Worm (Caenorhabditis elegans) whole organism, L4/young adult: ENCODE data around the gene Y113G7A.16.

Experiments used
- W03F9.2 ChIP-seq: fragments of 150-350 bp; optimal IDR thresholded peaks from 2 replicates; lab custom pipeline; 2014; ENCODE audit warnings: missing biosample characterization, missing genetic modification characterization
- dao-5 ChIP-seq: sonication (generic microtip); optimal IDR thresholded peaks from 2 replicates; lab custom pipeline; 2016; ENCODE audit warnings: missing genotype, missing genetic modification characterization, moderate library complexity, missing compliant biosample characterization
- him-1 ChIP-seq: sonication (generic microtip); optimal IDR thresholded peaks from 2 replicates; lab custom pipeline; 2016; ENCODE audit warnings: missing genotype, missing genetic modification reagents, missing genetic modification characterization, missing compliant biosample characterization

DNA sequence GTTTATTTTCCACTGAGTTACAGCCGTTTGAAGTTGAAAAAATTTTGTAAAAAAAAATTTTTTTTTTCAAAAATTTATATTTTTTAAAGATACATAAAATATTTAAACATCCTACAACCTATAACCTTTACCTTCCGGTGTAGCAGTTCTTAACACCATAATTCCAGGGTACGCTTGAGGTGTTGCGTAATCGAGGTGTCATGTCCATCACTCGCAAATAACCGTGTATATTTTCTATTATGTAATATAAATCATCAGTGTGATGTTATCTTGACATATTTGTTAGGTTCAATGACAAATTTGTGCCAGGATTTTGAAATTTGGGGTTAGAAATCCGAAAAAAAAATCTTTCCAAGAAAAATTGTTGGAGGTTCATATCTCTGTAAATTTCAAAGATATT lies 29.7 kb downstream of the Y113G7A.16 start:
- no peak for TF ChIP-seq him-1 (tag; lab: Kevin White, UChicago)
- TF ChIP-seq dao-5 (tag; lab: Kevin White, UChicago) = no peak
- no peak for TF ChIP-seq W03F9.2 (tag; lab: Kevin White, UChicago)
